Worm (Caenorhabditis elegans) whole organism, late embryonic: ENCODE data around the gene ncs-3.

ENCODE experiments used
- K09A11.1 ChIP-seq: sonication (generic microtip); optimal IDR thresholded peaks from 2 replicates; lab custom pipeline; 2017; ENCODE audit warnings: antibody characterized with exemption, mild to moderate bottlenecking, missing genetic modification characterization, missing compliant biosample characterization; ENCODE audit not compliant: insufficient read depth
- ama-1 ChIP-seq: fragments of 150-350 bp; optimal IDR thresholded peaks from 2 replicates; lab custom pipeline; 2014
- fax-1 ChIP-seq: sonication (generic microtip); optimal IDR thresholded peaks from 2 replicates; lab custom pipeline; 2016; ENCODE audit warnings: missing genotype, missing genetic modification characterization, missing compliant biosample characterization
- nfya-1 ChIP-seq: sonication (generic microtip); optimal IDR thresholded peaks from 2 replicates; lab custom pipeline; 2017; ENCODE audit warnings: missing genetic modification characterization, mild to moderate bottlenecking, missing compliant biosample characterization, antibody characterized with exemption, moderate library complexity
- pag-3 ChIP-seq: sonication (generic microtip); optimal IDR thresholded peaks from 2 replicates; lab custom pipeline; 2016; ENCODE audit warnings: missing compliant biosample characterization, missing genetic modification characterization, borderline replicate concordance
- rnt-1 ChIP-seq: sonication (generic microtip); optimal IDR thresholded peaks from 2 replicates; lab custom pipeline; 2016; ENCODE audit warnings: missing genetic modification characterization, missing compliant biosample characterization
- sdc-2 ChIP-seq: sonication (generic microtip); optimal IDR thresholded peaks from 2 replicates; lab custom pipeline; 2016; ENCODE audit warnings: missing genotype, missing genetic modification characterization, missing compliant biosample characterization
- tbx-2 ChIP-seq: sonication (generic microtip); optimal IDR thresholded peaks from 2 replicates; lab custom pipeline; 2016; ENCODE audit warnings: missing genetic modification characterization, missing compliant biosample characterization
- ttx-3 ChIP-seq: sonication (generic microtip); optimal IDR thresholded peaks from 2 replicates; lab custom pipeline; 2016; ENCODE audit warnings: missing genetic modification reagents, missing genetic modification characterization, missing compliant biosample characterization

- TF ChIP-seq pag-3 (no peak), fax-1 (no peak), ttx-3 (no peak), nfya-1 (tag; lab: Kevin White, UChicago) (no peak), tbx-2 (tag; lab: Kevin White, UChicago) (no peak), K09A11.1 (tag; lab: Kevin White, UChicago) (no peak), sdc-2 (tag; lab: Kevin White, UChicago) (no peak), rnt-1 (tag; lab: Kevin White, UChicago) (no peak), ama-1 (lab: Kevin White, UChicago) (no peak)
These were observed 44.4 kb upstream of the ncs-3 start for ce11 chrX:1009512-1009911.
